Worm (Caenorhabditis elegans) whole organism, young adult: ENCODE data around the gene arid-1.

Experiments used
- B0019.2 ChIP-seq: fragments of 200-800 bp; sonication (Bioruptor generic); conservative IDR thresholded peaks from 2 replicates; pipeline ENCODE4 v1.3.6; 2022; ENCODE audit warnings: missing genetic modification reagents, missing genetic modification characterization, missing compliant biosample characterization
- B0336.3 ChIP-seq: fragments of 200-800 bp; sonication (Bioruptor generic); IDR thresholded peaks from 2 replicates; pipeline ENCODE4 v1.3.6; 2022; ENCODE audit warnings: missing genetic modification characterization, missing compliant biosample characterization
- D2030.7 ChIP-seq: fragments of 200-800 bp; sonication (Bioruptor generic); IDR thresholded peaks from 2 replicates; pipeline ENCODE4 v1.3.6; 2022; ENCODE audit warnings: missing genetic modification reagents, missing genetic modification characterization, missing compliant biosample characterization
- F10E7.11 ChIP-seq: sonication (generic microtip); optimal IDR thresholded peaks from 2 replicates; lab custom pipeline; 2017; ENCODE audit warnings: mild to moderate bottlenecking, missing genetic modification characterization, moderate library complexity, missing compliant biosample characterization
- F23B12.7 ChIP-seq: sonication (generic microtip); optimal IDR thresholded peaks from 2 replicates; lab custom pipeline; 2017; ENCODE audit warnings: missing genetic modification characterization, mild to moderate bottlenecking, missing compliant biosample characterization, antibody characterized with exemption, moderate library complexity; ENCODE audit not compliant: insufficient read depth
- F39B2.1 ChIP-seq: fragments of 200-800 bp; sonication (Bioruptor generic); IDR thresholded peaks from 2 replicates; pipeline ENCODE4 v1.3.6; 2022; ENCODE audit warnings: missing genetic modification reagents, missing genetic modification characterization, missing compliant biosample characterization
- F49E8.2 ChIP-seq: sonication (generic microtip); optimal IDR thresholded peaks from 3 replicates; lab custom pipeline; 2017; ENCODE audit warnings: missing genetic modification characterization, mild to moderate bottlenecking, missing compliant biosample characterization, antibody characterized with exemption, moderate library complexity; ENCODE audit not compliant: insufficient read depth
- Y53F4B.3 ChIP-seq: fragments of 200-800 bp; sonication (Bioruptor generic); IDR thresholded peaks from 2 replicates; pipeline ENCODE4 v1.3.6; 2022; ENCODE audit warnings: missing genetic modification reagents, missing genetic modification characterization, missing compliant biosample characterization
- Y53G8AR.9 ChIP-seq: fragments of 200-800 bp; sonication (Bioruptor generic); conservative IDR thresholded peaks from 2 replicates; pipeline ENCODE4 v1.3.6; 2022; ENCODE audit warnings: missing genetic modification reagents, missing genetic modification characterization, missing compliant biosample characterization
- Y56A3A.18 ChIP-seq: fragments of 200-800 bp; sonication (Bioruptor generic); IDR thresholded peaks from 2 replicates; pipeline ENCODE4 v1.3.6; 2022; ENCODE audit warnings: missing genetic modification reagents, missing genetic modification characterization, missing compliant biosample characterization
- Y95B8A.8 ChIP-seq: fragments of 200-800 bp; sonication (Bioruptor generic); IDR thresholded peaks from 2 replicates; pipeline ENCODE4 v1.3.6; 2022; ENCODE audit warnings: missing genetic modification reagents, missing genetic modification characterization, missing compliant biosample characterization
- ZK185.1 ChIP-seq: sonication (generic microtip); optimal IDR thresholded peaks from 2 replicates; lab custom pipeline; 2016; ENCODE audit warnings: mild to moderate bottlenecking, missing genetic modification characterization, missing compliant biosample characterization; ENCODE audit not compliant: poor library complexity, severe bottlenecking
- ama-1 ChIP-seq, 3 experiments: fragments of 150-350 bp in 1 of 3; sonication (generic microtip) in 2 of 3; optimal IDR thresholded peaks; 2 replicates each; lab custom pipeline; 2014 to 2018; ENCODE audit warnings: missing biosample characterization in 2 of 3, missing genetic modification characterization in 2 of 3, missing genetic modification reagents in 2 of 3
- attf-3 ChIP-seq: fragments of 200-800 bp; sonication (Bioruptor generic); conservative IDR thresholded peaks from 2 replicates; pipeline ENCODE4 v1.3.6; 2022; ENCODE audit warnings: missing genetic modification reagents, missing genetic modification characterization, missing compliant biosample characterization
- attf-5 ChIP-seq: fragments of 200-800 bp; sonication (Bioruptor generic); optimal IDR thresholded peaks from 2 replicates; lab custom pipeline; 2018; ENCODE audit warnings: mild to moderate bottlenecking, missing genetic modification characterization, missing compliant biosample characterization
- cebp-1 ChIP-seq, 2 experiments: fragments of 200-800 bp in 1 of 2; sonication (Bioruptor generic) in 1 of 2; sonication (generic microtip) in 1 of 2; IDR thresholded peaks in 1 of 2; optimal IDR thresholded peaks in 1 of 2; 2 replicates each; pipeline versions ENCODE4 v1.3.6 to Lab custom; 2017 to 2022; ENCODE audit warnings: missing compliant biosample characterization in 2 of 2, missing genetic modification characterization in 2 of 2, mild to moderate bottlenecking in 1 of 2, missing genetic modification reagents in 1 of 2, moderate library complexity in 1 of 2
- ceh-58 ChIP-seq: fragments of 200-800 bp; sonication (Bioruptor generic); IDR thresholded peaks from 2 replicates; pipeline ENCODE4 v1.3.6; 2022; ENCODE audit warnings: missing genetic modification characterization, missing compliant biosample characterization
- dox-1 ChIP-seq: fragments of 200-800 bp; sonication (Bioruptor generic); IDR thresholded peaks from 2 replicates; pipeline ENCODE4 v1.3.6; 2022; ENCODE audit warnings: missing genetic modification reagents, missing genetic modification characterization, missing compliant biosample characterization
- egl-18 ChIP-seq: fragments of 200-800 bp; sonication (Bioruptor generic); IDR thresholded peaks from 2 replicates; pipeline ENCODE4 v1.3.6; 2022; ENCODE audit warnings: missing genetic modification reagents, missing genetic modification characterization, missing compliant biosample characterization
- egrh-3 ChIP-seq: fragments of 200-800 bp; sonication (Bioruptor generic); IDR thresholded peaks from 2 replicates; pipeline ENCODE4 v1.3.6; 2022; ENCODE audit warnings: missing genetic modification reagents, missing genetic modification characterization, missing compliant biosample characterization
- ets-4 ChIP-seq: fragments of 200-800 bp; sonication (Bioruptor generic); optimal IDR thresholded peaks from 2 replicates; lab custom pipeline; 2018; ENCODE audit warnings: mild to moderate bottlenecking, missing genetic modification characterization, missing compliant biosample characterization
- fkh-3 ChIP-seq: sonication (generic microtip); optimal IDR thresholded peaks from 2 replicates; lab custom pipeline; 2016; ENCODE audit warnings: mild to moderate bottlenecking, missing genetic modification characterization, missing compliant biosample characterization
- hlh-26 ChIP-seq: fragments of 200-800 bp; sonication (Bioruptor generic); conservative IDR thresholded peaks from 2 replicates; pipeline ENCODE4 v1.3.6; 2022; ENCODE audit warnings: missing genetic modification reagents, missing genetic modification characterization, missing compliant biosample characterization
- hmg-1.2 ChIP-seq: fragments of 200-800 bp; sonication (Bioruptor generic); IDR thresholded peaks from 2 replicates; pipeline ENCODE4 v1.3.6; 2022; ENCODE audit warnings: missing genetic modification reagents, missing genetic modification characterization, missing compliant biosample characterization
- let-526 ChIP-seq: fragments of 200-800 bp; sonication (Bioruptor generic); IDR thresholded peaks from 2 replicates; pipeline ENCODE4 v1.3.6; 2022; ENCODE audit warnings: missing genetic modification reagents, missing genetic modification characterization, missing compliant biosample characterization
- lin-40 ChIP-seq: sonication (generic microtip); optimal IDR thresholded peaks from 2 replicates; lab custom pipeline; 2016; ENCODE audit warnings: missing genetic modification characterization, mild to moderate bottlenecking, missing compliant biosample characterization, missing genotype, missing genetic modification reagents
- lin-54 ChIP-seq: fragments of 200-800 bp; sonication (Bioruptor generic); optimal IDR thresholded peaks from 2 replicates; lab custom pipeline; 2018; ENCODE audit warnings: mild to moderate bottlenecking, missing genetic modification characterization, missing compliant biosample characterization
- lir-1 ChIP-seq: fragments of 200-800 bp; sonication (Bioruptor generic); conservative IDR thresholded peaks from 2 replicates; pipeline ENCODE4 v1.3.6; 2022; ENCODE audit warnings: missing genetic modification reagents, missing genetic modification characterization, missing compliant biosample characterization
- madf-10 ChIP-seq: sonication (generic microtip); optimal IDR thresholded peaks from 2 replicates; lab custom pipeline; 2016; ENCODE audit warnings: mild to moderate bottlenecking, missing genetic modification characterization, missing compliant biosample characterization
- mel-28 ChIP-seq: sonication (generic microtip); optimal IDR thresholded peaks from 2 replicates; lab custom pipeline; 2016; ENCODE audit warnings: borderline replicate concordance, mild to moderate bottlenecking, missing genetic modification characterization, missing compliant biosample characterization
- nhr-120 ChIP-seq: fragments of 200-800 bp; sonication (Bioruptor generic); IDR thresholded peaks from 2 replicates; pipeline ENCODE4 v1.3.6; 2022; ENCODE audit warnings: missing genetic modification characterization, missing compliant biosample characterization
- nhr-27 ChIP-seq: fragments of 200-800 bp; sonication (Bioruptor generic); optimal IDR thresholded peaks from 2 replicates; lab custom pipeline; 2018; ENCODE audit warnings: mild to moderate bottlenecking, missing genetic modification characterization, moderate library complexity, missing compliant biosample characterization
- nhr-80 ChIP-seq: sonication (generic microtip); optimal IDR thresholded peaks from 2 replicates; lab custom pipeline; 2016; ENCODE audit warnings: missing genetic modification characterization, missing compliant biosample characterization
- pha-4 ChIP-seq: fragments of 150-350 bp; sonication (generic microtip); optimal IDR thresholded peaks from 2 replicates; lab custom pipeline; 2014; ENCODE audit warnings: missing biosample characterization, missing genetic modification reagents, missing genetic modification characterization
- rpc-1 ChIP-seq, 2 experiments: fragments of 150-350 bp in 1 of 2; sonication (generic microtip) in 1 of 2; optimal IDR thresholded peaks; 2 replicates each; lab custom pipeline; 2014 to 2018; ENCODE audit warnings: missing biosample characterization in 1 of 2, missing genetic modification characterization in 1 of 2, missing genetic modification reagents in 1 of 2, missing genotype in 1 of 2
- sdz-38 ChIP-seq: sonication (generic microtip); optimal IDR thresholded peaks from 2 replicates; lab custom pipeline; 2016; ENCODE audit warnings: missing genotype, missing genetic modification characterization, missing compliant biosample characterization
- sea-2 ChIP-seq: fragments of 200-800 bp; sonication (Bioruptor generic); IDR thresholded peaks from 2 replicates; pipeline ENCODE4 v1.3.6; 2022; ENCODE audit warnings: missing genetic modification characterization, missing compliant biosample characterization
- snpc-4 ChIP-seq, 5 experiments: fragments of 150-350 bp in 1 of 5; sonication (generic microtip) in 4 of 5; optimal IDR thresholded peaks; 2 replicates each; lab custom pipeline; 2014 to 2018; ENCODE audit warnings: missing genetic modification characterization in 5 of 5, missing biosample characterization in 3 of 5, antibody characterized with exemption in 2 of 5, mild to moderate bottlenecking in 2 of 5, missing compliant biosample characterization in 2 of 5, missing genotype in 2 of 5, moderate library complexity in 2 of 5, missing genetic modification reagents in 1 of 5
- somi-1 ChIP-seq: fragments of 200-800 bp; sonication (Bioruptor generic); optimal IDR thresholded peaks from 2 replicates; lab custom pipeline; 2018; ENCODE audit warnings: mild to moderate bottlenecking, missing genetic modification characterization, missing compliant biosample characterization
- tbp1 ChIP-seq: fragments of 200-800 bp; sonication (Bioruptor generic); optimal IDR thresholded peaks from 2 replicates; lab custom pipeline; 2018; ENCODE audit warnings: mild to moderate bottlenecking, missing genetic modification characterization, missing compliant biosample characterization
- tlf-1 ChIP-seq: fragments of 200-800 bp; sonication (Bioruptor generic); optimal IDR thresholded peaks from 2 replicates; lab custom pipeline; 2018; ENCODE audit warnings: mild to moderate bottlenecking, missing genetic modification characterization, missing compliant biosample characterization
- unc-62 ChIP-seq: fragments of 150-350 bp; optimal IDR thresholded peaks from 2 replicates; lab custom pipeline; 2014; ENCODE audit warnings: missing biosample characterization, missing genetic modification reagents, missing genetic modification characterization
- zfh-2 ChIP-seq: fragments of 200-800 bp; sonication (Bioruptor generic); conservative IDR thresholded peaks from 2 replicates; pipeline ENCODE4 v1.3.6; 2022; ENCODE audit warnings: missing genetic modification reagents, missing genetic modification characterization, missing compliant biosample characterization
- ztf-22 ChIP-seq: fragments of 200-800 bp; sonication (Bioruptor generic); optimal IDR thresholded peaks from 2 replicates; lab custom pipeline; 2018; ENCODE audit warnings: mild to moderate bottlenecking, missing genetic modification characterization, moderate library complexity, missing compliant biosample characterization
- ztf-3 ChIP-seq: fragments of 200-800 bp; sonication (Bioruptor generic); optimal IDR thresholded peaks from 2 replicates; lab custom pipeline; 2018; ENCODE audit warnings: mild to moderate bottlenecking, missing genetic modification characterization, missing compliant biosample characterization
- ztf-6 ChIP-seq: fragments of 200-800 bp; sonication (Bioruptor generic); IDR thresholded peaks from 2 replicates; pipeline ENCODE4 v1.3.6; 2022; ENCODE audit warnings: missing genetic modification reagents, missing genetic modification characterization, missing compliant biosample characterization

The arid-1 gene

ce11 chrV:203855-204432 lies 18.0 kb downstream of the arid-1 start, which contains the start of gene lec-12:
TSS of gene lec-12 (plus strand) at chrV:204382.
- TF ChIP-seq attf-3 (GFP tag; lab: Robert Waterston, UW) (no peak), unc-62 (no peak), F49E8.2 (tag; lab: Kevin White, UChicago) (no peak), cebp-1 (GFP tag; IDR thresholded peaks at IDR 0.05; lab: Robert Waterston, UW) (peak; percentile 12; the same call in 1 of the 2 replicates), cebp-1 (tag; optimal IDR thresholded peaks at IDR 0.05; lab: Kevin White, UChicago) (peak; percentile 82), tbp1 (GFP tag; lab: Kevin White, UChicago) (no peak), lin-40 (tag; lab: Kevin White, UChicago) (peak; percentile 28), tlf-1 (GFP tag; lab: Kevin White, UChicago) (no peak), Y53G8AR.9 (GFP tag; lab: Robert Waterston, UW) (no peak), F23B12.7 (tag; lab: Kevin White, UChicago) (no peak), snpc-4 (GFP tag; optimal IDR thresholded peaks at IDR 0.05; lab: Kevin White, UChicago) (no peak), snpc-4 (tag; optimal IDR thresholded peaks at IDR 0.05; lab: Kevin White, UChicago) (no peak), ZK185.1 (tag; lab: Kevin White, UChicago) (no peak), mel-28 (tag; lab: Kevin White, UChicago) (no peak), let-526 (GFP tag; lab: Robert Waterston, UW) (no peak), ztf-3 (GFP tag; lab: Kevin White, UChicago) (no peak), egl-18 (GFP tag; lab: Robert Waterston, UW) (no peak), madf-10 (no peak), pha-4 (tag; lab: Kevin White, UChicago) (peak; percentile 32), nhr-27 (no peak), ama-1 (optimal IDR thresholded peaks at IDR 0.05; lab: Kevin White, UChicago) (no peak), ama-1 (GFP tag; optimal IDR thresholded peaks at IDR 0.05; lab: Kevin White, UChicago) (no peak), fkh-3 (tag; lab: Kevin White, UChicago) (no peak), ets-4 (GFP tag; lab: Kevin White, UChicago) (no peak), somi-1 (no peak), Y56A3A.18 (GFP tag; lab: Robert Waterston, UW) (no peak), sea-2 (GFP tag; lab: Robert Waterston, UW) (no peak), hmg-1.2 (peak; percentile 79; the same call in 1 of the 2 replicates), Y95B8A.8 (GFP tag; lab: Robert Waterston, UW) (no peak), lir-1 (GFP tag; lab: Robert Waterston, UW) (no peak), sdz-38 (tag; lab: Kevin White, UChicago) (no peak), nhr-80 (tag; lab: Kevin White, UChicago) (peak; percentile 56), B0336.3 (GFP tag; lab: Robert Waterston, UW) (0 out of 2 replicates have a peak, but pooled peaks have one; percentile 38), attf-5 (peak; percentile 21), B0019.2 (GFP tag; lab: Robert Waterston, UW) (no peak), ztf-6 (GFP tag; lab: Robert Waterston, UW) (no peak), F10E7.11 (tag; lab: Kevin White, UChicago) (no peak), egrh-3 (no peak), hlh-26 (no peak), zfh-2 (GFP tag; lab: Robert Waterston, UW) (0 out of 2 replicates have a peak, but pooled peaks have one; percentile 16), lin-54 (GFP tag; lab: Kevin White, UChicago) (no peak), D2030.7 (GFP tag; lab: Robert Waterston, UW) (no peak), Y53F4B.3 (GFP tag; lab: Robert Waterston, UW) (no peak), rpc-1 (optimal IDR thresholded peaks at IDR 0.05; lab: Kevin White, UChicago) (no peak), rpc-1 (tag; optimal IDR thresholded peaks at IDR 0.05; lab: Kevin White, UChicago) (no peak), nhr-120 (GFP tag; lab: Robert Waterston, UW) (no peak), F39B2.1 (no peak), ceh-58 (GFP tag; lab: Robert Waterston, UW) (no peak), ztf-22 (no peak), dox-1 (GFP tag; lab: Robert Waterston, UW) (no peak)
